Fruit fly (Drosophila melanogaster) whole organism, prepupa: ENCODE results near the gene CG10588.
A peak's percentile ranks its signal among the peaks of the same experiment; 100 is the strongest.

ENCODE experiments used
- CG10631 ChIP-seq: fragments of 200-800 bp; sonication (Bioruptor generic); optimal IDR thresholded peaks from 2 replicates; lab custom pipeline; 2016; ENCODE audit warnings: missing biosample characterization, missing genetic modification characterization
- CG10669 ChIP-seq: fragments of 200-800 bp; sonication (Bioruptor generic); optimal IDR thresholded peaks from 3 replicates; lab custom pipeline; 2018; ENCODE audit warnings: missing biosample characterization, mild to moderate bottlenecking, missing genetic modification characterization, moderate library complexity
- CG11294 ChIP-seq: fragments of 200-800 bp; sonication (Bioruptor generic); IDR thresholded peaks from 2 replicates; pipeline ENCODE4 v1.3.6; 2022; ENCODE audit warnings: missing biosample characterization, missing genetic modification characterization
- CG11902 ChIP-seq: fragments of 200-800 bp; sonication (Bioruptor generic); optimal IDR thresholded peaks from 3 replicates; lab custom pipeline; 2016; ENCODE audit warnings: missing biosample characterization, missing genetic modification characterization
- CG15336 ChIP-seq: fragments of 200-800 bp; sonication (Bioruptor generic); IDR thresholded peaks from 2 replicates; pipeline ENCODE4 v1.3.6; 2022; ENCODE audit warnings: missing biosample characterization, missing genetic modification characterization
- CG1621 ChIP-seq: fragments of 200-800 bp; sonication (Bioruptor generic); optimal IDR thresholded peaks from 3 replicates; lab custom pipeline; 2018; ENCODE audit warnings: missing biosample characterization, mild to moderate bottlenecking, missing genetic modification characterization
- CG16779 ChIP-seq: fragments of 200-800 bp; sonication (Bioruptor generic); optimal IDR thresholded peaks from 3 replicates; lab custom pipeline; 2017; ENCODE audit warnings: missing biosample characterization, mild to moderate bottlenecking, missing genetic modification characterization
- CG3032 ChIP-seq: fragments of 200-800 bp; optimal IDR thresholded peaks from 2 replicates; lab custom pipeline; 2019; ENCODE audit warnings: missing biosample characterization, mild to moderate bottlenecking, missing genetic modification characterization, moderate library complexity
- CG32006 ChIP-seq: fragments of 200-800 bp; sonication (Bioruptor generic); optimal IDR thresholded peaks from 3 replicates; lab custom pipeline; 2017; ENCODE audit warnings: missing biosample characterization, mild to moderate bottlenecking, missing genetic modification characterization
- CG34406 ChIP-seq: fragments of 200-800 bp; sonication (Bioruptor generic); optimal IDR thresholded peaks from 3 replicates; lab custom pipeline; 2016; ENCODE audit warnings: missing biosample characterization, missing genetic modification characterization
- CG3919 ChIP-seq: fragments of 200-800 bp; sonication (Bioruptor generic); optimal IDR thresholded peaks from 3 replicates; lab custom pipeline; 2016; ENCODE audit warnings: missing biosample characterization, missing genetic modification characterization
- CG4318 ChIP-seq: fragments of 200-800 bp; sonication (Bioruptor generic); optimal IDR thresholded peaks from 3 replicates; lab custom pipeline; 2017; ENCODE audit warnings: missing biosample characterization, mild to moderate bottlenecking, missing genetic modification characterization
- CG6163 ChIP-seq: fragments of 200-800 bp; sonication (Bioruptor generic); IDR thresholded peaks from 3 replicates; pipeline ENCODE4 v1.3.6; 2022; ENCODE audit warnings: missing biosample characterization, missing genetic modification characterization
- CG6276 ChIP-seq: fragments of 200-800 bp; sonication (Bioruptor generic); optimal IDR thresholded peaks from 2 replicates; lab custom pipeline; 2017; ENCODE audit warnings: missing biosample characterization, mild to moderate bottlenecking, missing genetic modification characterization
- CG6792 ChIP-seq: fragments of 200-800 bp; sonication (Bioruptor generic); optimal IDR thresholded peaks from 3 replicates; lab custom pipeline; 2016; ENCODE audit warnings: missing biosample characterization, missing genetic modification characterization
- CG6808 ChIP-seq: fragments of 200-800 bp; sonication (Bioruptor generic); optimal IDR thresholded peaks from 3 replicates; lab custom pipeline; 2017; ENCODE audit warnings: missing biosample characterization, missing genetic modification characterization, mild to moderate bottlenecking, moderate library complexity, missing genetic modification reagents
- CG6854 ChIP-seq: fragments of 200-800 bp; sonication (Bioruptor generic); optimal IDR thresholded peaks from 2 replicates; lab custom pipeline; 2017; ENCODE audit warnings: missing biosample characterization, mild to moderate bottlenecking, missing genetic modification characterization
- CG7368 ChIP-seq: fragments of 200-800 bp; sonication (Bioruptor generic); optimal IDR thresholded peaks from 3 replicates; lab custom pipeline; 2016; ENCODE audit warnings: missing biosample characterization, missing genetic modification characterization
- CG8119 ChIP-seq: fragments of 200-800 bp; sonication (Bioruptor generic); IDR thresholded peaks from 3 replicates; pipeline ENCODE4 v1.3.6; 2022; ENCODE audit warnings: missing biosample characterization, missing genetic modification characterization
- CG8319 ChIP-seq: fragments of 200-800 bp; sonication (Bioruptor generic); optimal IDR thresholded peaks from 3 replicates; lab custom pipeline; 2016; ENCODE audit warnings: missing biosample characterization, missing genetic modification characterization
- CG8632 ChIP-seq: fragments of 200-800 bp; sonication (Bioruptor generic); optimal IDR thresholded peaks from 3 replicates; lab custom pipeline; 2016; ENCODE audit warnings: missing biosample characterization, missing genetic modification characterization
- CG9139 ChIP-seq: fragments of 200-800 bp; sonication (Bioruptor generic); optimal IDR thresholded peaks from 3 replicates; lab custom pipeline; 2017; ENCODE audit warnings: missing biosample characterization, mild to moderate bottlenecking, missing genetic modification characterization
- Eip75B ChIP-seq: fragments of 200-800 bp; sonication (Bioruptor generic); optimal IDR thresholded peaks from 3 replicates; lab custom pipeline; 2016; ENCODE audit warnings: missing biosample characterization, missing genetic modification characterization
- Eip78C ChIP-seq: fragments of 200-800 bp; sonication (Bioruptor generic); peaks from one replicate; lab custom pipeline; 2016; ENCODE audit warnings: missing biosample characterization, missing genetic modification characterization
- Ets96B ChIP-seq: fragments of 200-800 bp; optimal IDR thresholded peaks from 2 replicates; lab custom pipeline; 2019; ENCODE audit warnings: missing biosample characterization, mild to moderate bottlenecking, missing genetic modification characterization, moderate library complexity
- Gug ChIP-seq: fragments of 200-800 bp; sonication (Bioruptor generic); IDR thresholded peaks from 2 replicates; pipeline ENCODE4 v1.3.6; 2022; ENCODE audit warnings: missing biosample characterization, missing genetic modification characterization
- Hr38 ChIP-seq: sonication (Bioruptor generic); optimal IDR thresholded peaks from 2 replicates; lab custom pipeline; 2016; ENCODE audit warnings: missing biosample characterization, missing genetic modification characterization
- Hr39 ChIP-seq: fragments of 200-800 bp; sonication (Bioruptor generic); optimal IDR thresholded peaks from 2 replicates; lab custom pipeline; 2016; ENCODE audit warnings: missing biosample characterization, missing genetic modification characterization
- Hr4 ChIP-seq: fragments of 200-800 bp; sonication (Bioruptor generic); optimal IDR thresholded peaks from 3 replicates; lab custom pipeline; 2016; ENCODE audit warnings: missing biosample characterization, missing genetic modification characterization
- Lpt ChIP-seq: fragments of 200-800 bp; sonication (Bioruptor generic); optimal IDR thresholded peaks from 3 replicates; lab custom pipeline; 2016; ENCODE audit warnings: missing biosample characterization, missing genetic modification characterization
- Met ChIP-seq: fragments of 200-800 bp; sonication (Bioruptor generic); optimal IDR thresholded peaks from 3 replicates; lab custom pipeline; 2016; ENCODE audit warnings: missing biosample characterization, missing genetic modification characterization
- OdsH ChIP-seq: fragments of 200-800 bp; sonication (Bioruptor generic); optimal IDR thresholded peaks from 3 replicates; lab custom pipeline; 2016; ENCODE audit warnings: missing biosample characterization, missing genetic modification characterization
- Smox ChIP-seq: fragments of 200-800 bp; sonication (Bioruptor generic); optimal IDR thresholded peaks from 3 replicates; lab custom pipeline; 2016; ENCODE audit warnings: missing biosample characterization, missing genetic modification characterization
- Sox102F ChIP-seq: fragments of 200-800 bp; sonication (Bioruptor generic); optimal IDR thresholded peaks from 2 replicates; lab custom pipeline; 2016; ENCODE audit warnings: missing biosample characterization, mild to moderate bottlenecking, missing genetic modification characterization
- Sox14 ChIP-seq: fragments of 200-800 bp; sonication (Bioruptor generic); optimal IDR thresholded peaks from 3 replicates; lab custom pipeline; 2016; ENCODE audit warnings: missing biosample characterization, missing genetic modification characterization
- Sox15 ChIP-seq: fragments of 200-800 bp; sonication (Bioruptor generic); optimal IDR thresholded peaks from 3 replicates; lab custom pipeline; 2016; ENCODE audit warnings: missing biosample characterization, missing genetic modification characterization
- achi ChIP-seq: fragments of 200-800 bp; sonication (Bioruptor generic); optimal IDR thresholded peaks from 3 replicates; lab custom pipeline; 2016; ENCODE audit warnings: missing biosample characterization, missing genetic modification characterization
- dac ChIP-seq: fragments of 200-800 bp; sonication (Bioruptor generic); optimal IDR thresholded peaks from 2 replicates; lab custom pipeline; 2017; ENCODE audit warnings: missing biosample characterization, mild to moderate bottlenecking, missing genetic modification characterization
- dsx ChIP-seq: fragments of 200-800 bp; optimal IDR thresholded peaks from 3 replicates; lab custom pipeline; 2019; ENCODE audit warnings: missing biosample characterization, mild to moderate bottlenecking, missing genetic modification characterization, moderate library complexity; ENCODE audit not compliant: poor library complexity, severe bottlenecking
- eg ChIP-seq: fragments of 200-800 bp; sonication (Bioruptor generic); IDR thresholded peaks from 3 replicates; pipeline ENCODE4 v1.3.6; 2022; ENCODE audit warnings: missing biosample characterization, missing genetic modification characterization
- fd85E ChIP-seq: fragments of 200-800 bp; sonication (Bioruptor generic); optimal IDR thresholded peaks from 3 replicates; lab custom pipeline; 2016; ENCODE audit warnings: missing biosample characterization, missing genetic modification characterization
- fkh ChIP-seq: fragments of 200-800 bp; sonication (Bioruptor generic); optimal IDR thresholded peaks from 3 replicates; lab custom pipeline; 2017; ENCODE audit warnings: missing biosample characterization, mild to moderate bottlenecking, missing genetic modification characterization, moderate library complexity
- spab ChIP-seq: fragments of 200-800 bp; sonication (Bioruptor generic); optimal IDR thresholded peaks from 2 replicates; lab custom pipeline; 2017; ENCODE audit warnings: missing biosample characterization, mild to moderate bottlenecking, missing genetic modification characterization, missing genetic modification reagents
- ss ChIP-seq, 2 experiments: fragments of 200-800 bp; sonication (Bioruptor generic); optimal IDR thresholded peaks; 2 replicates in 1 of 2; 3 replicates in 1 of 2; lab custom pipeline; 2017 to 2018; ENCODE audit warnings: mild to moderate bottlenecking in 2 of 2, missing biosample characterization in 2 of 2, missing genetic modification characterization in 2 of 2, moderate library complexity in 1 of 2

CG10588 gene

dm6 chr3L:20956650-20957049, at the start of gene CG10588, which contains the start of gene Sems:
Gene CG10588 (plus strand): TSS chr3L:20956934.
Gene Sems (minus strand): TSS chr3L:20956750.
- TF ChIP-seq CG1621 (tag; lab: Kevin White, UChicago) (no peak), Sox102F (GFP tag; lab: Kevin White, UChicago) (no peak), Eip75B (GFP tag; lab: Kevin White, UChicago) (no peak), CG10631 (GFP tag; lab: Kevin White, UChicago) (no peak), CG6276 (GFP tag; lab: Kevin White, UChicago) (no peak), CG11294 (GFP tag; lab: Robert Waterston, UW) (no peak), Sox15 (GFP tag; lab: Kevin White, UChicago) (no peak), Hr38 (GFP tag; lab: Kevin White, UChicago) (no peak), CG6163 (GFP tag; lab: Robert Waterston, UW) (no peak)

- TF ChIP-seq Smox (GFP tag; lab: Kevin White, UChicago) (no peak), CG7368 (GFP tag; lab: Kevin White, UChicago) (no peak), CG8319 (GFP tag; lab: Kevin White, UChicago) (no peak), Eip78C (GFP tag; lab: Kevin White, UChicago) (peak; percentile 60), fd85E (GFP tag; lab: Kevin White, UChicago) (no peak)
- TF ChIP-seq, all 60 proteins: peak for 1
These were observed 49.8 kb upstream of the CG10588 start for dm6 chr3L:20906959-20907358.

DNA sequence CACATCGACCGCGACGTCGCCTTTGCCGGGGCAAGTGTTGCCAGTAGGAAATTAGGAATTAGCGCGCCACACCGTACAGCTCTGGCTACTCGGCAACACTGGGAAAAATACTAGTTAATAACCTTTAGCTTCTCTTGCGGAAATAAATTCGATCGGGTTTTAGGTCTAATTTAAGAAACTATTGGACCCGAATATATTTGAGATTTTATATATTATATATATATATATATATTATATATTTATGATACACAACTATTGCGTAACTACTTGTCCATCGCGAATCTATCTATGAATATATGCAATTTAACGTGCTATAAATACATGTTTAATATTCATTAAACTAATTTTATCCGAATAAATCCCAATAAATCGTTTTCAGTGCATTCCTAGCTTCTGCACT, 42.4 kb upstream of the CG10588 start:
- peak; percentile 86 for TF ChIP-seq CG32006 (GFP tag; lab: Kevin White, UChicago)
- no peak for TF ChIP-seq Sox15 (GFP tag; lab: Kevin White, UChicago)
- peak; percentile 31 for TF ChIP-seq spab (GFP tag; lab: Kevin White, UChicago)
- TF ChIP-seq Sox14 (GFP tag; lab: Kevin White, UChicago): no peak
- TF ChIP-seq CG6792: no peak
- no peak for TF ChIP-seq Smox (GFP tag; lab: Kevin White, UChicago)
- peak; percentile 25 for TF ChIP-seq OdsH (GFP tag; lab: Kevin White, UChicago)
- peak; percentile 12 to 29 for TF ChIP-seq ss (GFP tag; optimal IDR thresholded peaks at IDR 0.05; lab: Kevin White, UChicago)
- peak; percentile 67 for TF ChIP-seq achi (GFP tag; lab: Kevin White, UChicago)
- TF ChIP-seq CG11902 (GFP tag; lab: Kevin White, UChicago): no peak
- TF ChIP-seq Ets96B (tag; lab: Kevin White, UChicago): peak; percentile 51
- peak; percentile 76 for TF ChIP-seq CG8119 (GFP tag; lab: Robert Waterston, UW)
- peak; percentile 44 for TF ChIP-seq CG16779
- TF ChIP-seq CG6854 (GFP tag; lab: Kevin White, UChicago): no peak
- peak; percentile 54 for TF ChIP-seq Gug (GFP tag; lab: Robert Waterston, UW)
- no peak for TF ChIP-seq Eip75B (GFP tag; lab: Kevin White, UChicago)
- TF ChIP-seq CG9139: no peak
- no peak for TF ChIP-seq Hr39
- peak; percentile 78 for TF ChIP-seq CG6276 (GFP tag; lab: Kevin White, UChicago)
- TF ChIP-seq CG15336 (GFP tag; lab: Robert Waterston, UW): peak; percentile 78
- peak; percentile 17 for TF ChIP-seq dac (GFP tag; lab: Kevin White, UChicago)
- TF ChIP-seq CG3919: no peak
- peak; percentile 23 for TF ChIP-seq CG6808
- peak; percentile 27 for TF ChIP-seq dsx
- TF ChIP-seq CG7368 (GFP tag; lab: Kevin White, UChicago): no peak
- peak; percentile 68 for TF ChIP-seq CG10631 (GFP tag; lab: Kevin White, UChicago)
- peak; percentile 47; the same call in 2 of the 3 replicates for TF ChIP-seq eg (GFP tag; lab: Robert Waterston, UW)
- TF ChIP-seq CG3032 (tag; lab: Kevin White, UChicago): peak; percentile 69
- peak; percentile 11 for TF ChIP-seq CG10669
- TF ChIP-seq Lpt: peak; percentile 9
- TF ChIP-seq CG8632 (GFP tag; lab: Kevin White, UChicago): peak; percentile 3
- TF ChIP-seq CG4318 (GFP tag; lab: Kevin White, UChicago): peak; percentile 72
- peak; percentile 29 for TF ChIP-seq Hr4 (GFP tag; lab: Kevin White, UChicago)
- TF ChIP-seq Met: no peak
- no peak for TF ChIP-seq fkh (GFP tag; lab: Kevin White, UChicago)
- TF ChIP-seq Eip78C (GFP tag; lab: Kevin White, UChicago): peak; percentile 14
- TF ChIP-seq CG34406 (GFP tag; lab: Kevin White, UChicago): peak; percentile 32
- TF ChIP-seq CG6163 (GFP tag; lab: Robert Waterston, UW): peak; percentile 32; the same call in 1 of the 3 replicates
